Fruit fly (Drosophila melanogaster): Measurements from ENCODE around the gene CG16758.

dm6 chr3L:2472302-2473016 lies 30.9 kb downstream of the CG16758 start:
- TF ChIP-seq EcR (GFP tag; optimal IDR thresholded peaks at IDR 0.05) (peak; percentile 94), CG8301 (tag; optimal IDR thresholded peaks at IDR 0.05) (peak; percentile 93), CG4496 (GFP tag; IDR thresholded peaks at IDR 0.05) (peak; percentile 96), Snoo (tag; optimal IDR thresholded peaks at IDR 0.05) (peak; percentile 40), fd96Ca (GFP tag; IDR thresholded peaks at IDR 0.05) (peak; percentile 95), Pif1A (GFP tag; optimal IDR thresholded peaks at IDR 0.05) (peak; percentile 95)
